Fruit fly (Drosophila melanogaster) whole organism, prepupa: ENCODE measurements around the gene daw.

Experiments
- Blimp-1 ChIP-seq: fragments of 200-800 bp; sonication (Bioruptor generic); optimal IDR thresholded peaks from 3 replicates; lab custom pipeline; 2017; ENCODE audit warnings: missing biosample characterization, missing genetic modification characterization, mild to moderate bottlenecking, moderate library complexity, missing genetic modification reagents
- CG10669 ChIP-seq: fragments of 200-800 bp; sonication (Bioruptor generic); optimal IDR thresholded peaks from 3 replicates; lab custom pipeline; 2018; ENCODE audit warnings: missing biosample characterization, mild to moderate bottlenecking, missing genetic modification characterization, moderate library complexity
- CG11294 ChIP-seq: fragments of 200-800 bp; sonication (Bioruptor generic); IDR thresholded peaks from 2 replicates; pipeline ENCODE4 v1.3.6; 2022; ENCODE audit warnings: missing biosample characterization, missing genetic modification characterization
- CG11762 ChIP-seq: fragments of 200-800 bp; sonication (Bioruptor generic); optimal IDR thresholded peaks from 3 replicates; lab custom pipeline; 2016; ENCODE audit warnings: missing biosample characterization, missing genetic modification characterization; ENCODE audit not compliant: insufficient read depth
- CG11902 ChIP-seq: fragments of 200-800 bp; sonication (Bioruptor generic); optimal IDR thresholded peaks from 3 replicates; lab custom pipeline; 2016; ENCODE audit warnings: missing biosample characterization, missing genetic modification characterization
- CG1621 ChIP-seq: fragments of 200-800 bp; sonication (Bioruptor generic); optimal IDR thresholded peaks from 3 replicates; lab custom pipeline; 2018; ENCODE audit warnings: missing biosample characterization, mild to moderate bottlenecking, missing genetic modification characterization
- CG16779 ChIP-seq: fragments of 200-800 bp; sonication (Bioruptor generic); optimal IDR thresholded peaks from 3 replicates; lab custom pipeline; 2017; ENCODE audit warnings: missing biosample characterization, mild to moderate bottlenecking, missing genetic modification characterization
- CG3032 ChIP-seq: fragments of 200-800 bp; optimal IDR thresholded peaks from 2 replicates; lab custom pipeline; 2019; ENCODE audit warnings: missing biosample characterization, mild to moderate bottlenecking, missing genetic modification characterization, moderate library complexity
- CG32006 ChIP-seq: fragments of 200-800 bp; sonication (Bioruptor generic); optimal IDR thresholded peaks from 3 replicates; lab custom pipeline; 2017; ENCODE audit warnings: missing biosample characterization, mild to moderate bottlenecking, missing genetic modification characterization
- CG3919 ChIP-seq: fragments of 200-800 bp; sonication (Bioruptor generic); optimal IDR thresholded peaks from 3 replicates; lab custom pipeline; 2016; ENCODE audit warnings: missing biosample characterization, missing genetic modification characterization
- CG4318 ChIP-seq: fragments of 200-800 bp; sonication (Bioruptor generic); optimal IDR thresholded peaks from 3 replicates; lab custom pipeline; 2017; ENCODE audit warnings: missing biosample characterization, mild to moderate bottlenecking, missing genetic modification characterization
- CG6276 ChIP-seq: fragments of 200-800 bp; sonication (Bioruptor generic); optimal IDR thresholded peaks from 2 replicates; lab custom pipeline; 2017; ENCODE audit warnings: missing biosample characterization, mild to moderate bottlenecking, missing genetic modification characterization
- CG6808 ChIP-seq: fragments of 200-800 bp; sonication (Bioruptor generic); optimal IDR thresholded peaks from 3 replicates; lab custom pipeline; 2017; ENCODE audit warnings: missing biosample characterization, missing genetic modification characterization, mild to moderate bottlenecking, moderate library complexity, missing genetic modification reagents
- CG6854 ChIP-seq: fragments of 200-800 bp; sonication (Bioruptor generic); optimal IDR thresholded peaks from 2 replicates; lab custom pipeline; 2017; ENCODE audit warnings: missing biosample characterization, mild to moderate bottlenecking, missing genetic modification characterization
- CG7368 ChIP-seq: fragments of 200-800 bp; sonication (Bioruptor generic); optimal IDR thresholded peaks from 3 replicates; lab custom pipeline; 2016; ENCODE audit warnings: missing biosample characterization, missing genetic modification characterization
- CG8119 ChIP-seq: fragments of 200-800 bp; sonication (Bioruptor generic); IDR thresholded peaks from 3 replicates; pipeline ENCODE4 v1.3.6; 2022; ENCODE audit warnings: missing biosample characterization, missing genetic modification characterization
- CG8319 ChIP-seq: fragments of 200-800 bp; sonication (Bioruptor generic); optimal IDR thresholded peaks from 3 replicates; lab custom pipeline; 2016; ENCODE audit warnings: missing biosample characterization, missing genetic modification characterization
- CG8632 ChIP-seq: fragments of 200-800 bp; sonication (Bioruptor generic); optimal IDR thresholded peaks from 3 replicates; lab custom pipeline; 2016; ENCODE audit warnings: missing biosample characterization, missing genetic modification characterization
- CG9139 ChIP-seq: fragments of 200-800 bp; sonication (Bioruptor generic); optimal IDR thresholded peaks from 3 replicates; lab custom pipeline; 2017; ENCODE audit warnings: missing biosample characterization, mild to moderate bottlenecking, missing genetic modification characterization
- Eip75B ChIP-seq: fragments of 200-800 bp; sonication (Bioruptor generic); optimal IDR thresholded peaks from 3 replicates; lab custom pipeline; 2016; ENCODE audit warnings: missing biosample characterization, missing genetic modification characterization
- Eip78C ChIP-seq: fragments of 200-800 bp; sonication (Bioruptor generic); peaks from one replicate; lab custom pipeline; 2016; ENCODE audit warnings: missing biosample characterization, missing genetic modification characterization
- Eip93F ChIP-seq: fragments of 200-800 bp; sonication (Bioruptor generic); optimal IDR thresholded peaks from 2 replicates; lab custom pipeline; 2016; ENCODE audit warnings: missing biosample characterization, mild to moderate bottlenecking, missing genetic modification characterization
- Ets21C ChIP-seq: fragments of 200-800 bp; sonication (Bioruptor generic); optimal IDR thresholded peaks from 3 replicates; lab custom pipeline; 2016; ENCODE audit warnings: missing biosample characterization, missing genetic modification characterization
- Ets96B ChIP-seq: fragments of 200-800 bp; optimal IDR thresholded peaks from 2 replicates; lab custom pipeline; 2019; ENCODE audit warnings: missing biosample characterization, mild to moderate bottlenecking, missing genetic modification characterization, moderate library complexity
- Gug ChIP-seq: fragments of 200-800 bp; sonication (Bioruptor generic); IDR thresholded peaks from 2 replicates; pipeline ENCODE4 v1.3.6; 2022; ENCODE audit warnings: missing biosample characterization, missing genetic modification characterization
- Hr38 ChIP-seq: sonication (Bioruptor generic); optimal IDR thresholded peaks from 2 replicates; lab custom pipeline; 2016; ENCODE audit warnings: missing biosample characterization, missing genetic modification characterization
- Hr39 ChIP-seq: fragments of 200-800 bp; sonication (Bioruptor generic); optimal IDR thresholded peaks from 2 replicates; lab custom pipeline; 2016; ENCODE audit warnings: missing biosample characterization, missing genetic modification characterization
- Hr4 ChIP-seq: fragments of 200-800 bp; sonication (Bioruptor generic); optimal IDR thresholded peaks from 3 replicates; lab custom pipeline; 2016; ENCODE audit warnings: missing biosample characterization, missing genetic modification characterization
- Met ChIP-seq: fragments of 200-800 bp; sonication (Bioruptor generic); optimal IDR thresholded peaks from 3 replicates; lab custom pipeline; 2016; ENCODE audit warnings: missing biosample characterization, missing genetic modification characterization
- OdsH ChIP-seq: fragments of 200-800 bp; sonication (Bioruptor generic); optimal IDR thresholded peaks from 3 replicates; lab custom pipeline; 2016; ENCODE audit warnings: missing biosample characterization, missing genetic modification characterization
- Sox14 ChIP-seq: fragments of 200-800 bp; sonication (Bioruptor generic); optimal IDR thresholded peaks from 3 replicates; lab custom pipeline; 2016; ENCODE audit warnings: missing biosample characterization, missing genetic modification characterization
- Sox15 ChIP-seq: fragments of 200-800 bp; sonication (Bioruptor generic); optimal IDR thresholded peaks from 3 replicates; lab custom pipeline; 2016; ENCODE audit warnings: missing biosample characterization, missing genetic modification characterization
- achi ChIP-seq: fragments of 200-800 bp; sonication (Bioruptor generic); optimal IDR thresholded peaks from 3 replicates; lab custom pipeline; 2016; ENCODE audit warnings: missing biosample characterization, missing genetic modification characterization
- acj6 ChIP-seq: fragments of 200-800 bp; sonication (Bioruptor generic); optimal IDR thresholded peaks from 3 replicates; lab custom pipeline; 2016; ENCODE audit warnings: missing biosample characterization, missing genetic modification characterization
- cyc ChIP-seq: fragments of 200-800 bp; sonication (Bioruptor generic); optimal IDR thresholded peaks from 3 replicates; lab custom pipeline; 2016; ENCODE audit warnings: missing biosample characterization, missing genetic modification characterization
- dac ChIP-seq: fragments of 200-800 bp; sonication (Bioruptor generic); optimal IDR thresholded peaks from 2 replicates; lab custom pipeline; 2017; ENCODE audit warnings: missing biosample characterization, mild to moderate bottlenecking, missing genetic modification characterization
- dsx ChIP-seq: fragments of 200-800 bp; optimal IDR thresholded peaks from 3 replicates; lab custom pipeline; 2019; ENCODE audit warnings: missing biosample characterization, mild to moderate bottlenecking, missing genetic modification characterization, moderate library complexity; ENCODE audit not compliant: poor library complexity, severe bottlenecking
- eg ChIP-seq: fragments of 200-800 bp; sonication (Bioruptor generic); IDR thresholded peaks from 3 replicates; pipeline ENCODE4 v1.3.6; 2022; ENCODE audit warnings: missing biosample characterization, missing genetic modification characterization
- esn ChIP-seq: fragments of 200-800 bp; sonication (Bioruptor generic); optimal IDR thresholded peaks from 2 replicates; lab custom pipeline; 2016; ENCODE audit warnings: missing biosample characterization, mild to moderate bottlenecking, missing genetic modification characterization, moderate library complexity
- fd59A ChIP-seq: fragments of 200-800 bp; sonication (Bioruptor generic); optimal IDR thresholded peaks from 2 replicates; lab custom pipeline; 2017; ENCODE audit warnings: missing biosample characterization, mild to moderate bottlenecking, missing genetic modification characterization, missing genetic modification reagents
- fd85E ChIP-seq: fragments of 200-800 bp; sonication (Bioruptor generic); optimal IDR thresholded peaks from 3 replicates; lab custom pipeline; 2016; ENCODE audit warnings: missing biosample characterization, missing genetic modification characterization
- fkh ChIP-seq: fragments of 200-800 bp; sonication (Bioruptor generic); optimal IDR thresholded peaks from 3 replicates; lab custom pipeline; 2017; ENCODE audit warnings: missing biosample characterization, mild to moderate bottlenecking, missing genetic modification characterization, moderate library complexity
- lz ChIP-seq: fragments of 200-800 bp; sonication (Bioruptor generic); optimal IDR thresholded peaks from 3 replicates; lab custom pipeline; 2016; ENCODE audit warnings: missing biosample characterization, missing genetic modification characterization
- net ChIP-seq: fragments of 200-800 bp; sonication (Bioruptor generic); optimal IDR thresholded peaks from 3 replicates; lab custom pipeline; 2016; ENCODE audit warnings: missing biosample characterization, missing genetic modification characterization
- pdm3 ChIP-seq: fragments of 200-800 bp; sonication (Bioruptor generic); optimal IDR thresholded peaks from 3 replicates; lab custom pipeline; 2016; ENCODE audit warnings: missing biosample characterization, missing genetic modification characterization
- spab ChIP-seq: fragments of 200-800 bp; sonication (Bioruptor generic); optimal IDR thresholded peaks from 2 replicates; lab custom pipeline; 2017; ENCODE audit warnings: missing biosample characterization, mild to moderate bottlenecking, missing genetic modification characterization, missing genetic modification reagents
- ss ChIP-seq, 2 experiments: fragments of 200-800 bp; sonication (Bioruptor generic); optimal IDR thresholded peaks; 2 replicates in 1 of 2; 3 replicates in 1 of 2; lab custom pipeline; 2017 to 2018; ENCODE audit warnings: mild to moderate bottlenecking in 2 of 2, missing biosample characterization in 2 of 2, missing genetic modification characterization in 2 of 2, moderate library complexity in 1 of 2
- svp ChIP-seq: fragments of 200-800 bp; sonication (Bioruptor generic); peaks from one replicate; lab custom pipeline; 2016; ENCODE audit warnings: missing biosample characterization, missing genetic modification characterization
- topi ChIP-seq: fragments of 200-800 bp; sonication (Bioruptor generic); optimal IDR thresholded peaks from 3 replicates; lab custom pipeline; 2016; ENCODE audit warnings: missing biosample characterization, missing genetic modification characterization
- vri ChIP-seq: fragments of 200-800 bp; sonication (Bioruptor generic); optimal IDR thresholded peaks from 3 replicates; lab custom pipeline; 2016; ENCODE audit warnings: missing biosample characterization, mild to moderate bottlenecking, missing genetic modification characterization

daw gene

dm6 chr2L:2802527-2802926 lies 2.5 kb upstream of the daw start (continued):
- TF ChIP-seq fd85E (no peak), cyc (GFP tag; lab: Kevin White, UChicago) (no peak), Hr39 (no peak), spab (peak; percentile 73), Hr38 (GFP tag; lab: Kevin White, UChicago) (peak; percentile 27), Eip75B (no peak), CG4318 (GFP tag; lab: Kevin White, UChicago) (no peak), CG1621 (tag; lab: Kevin White, UChicago) (peak; percentile 55), ss (GFP tag; optimal IDR thresholded peaks at IDR 0.05; lab: Kevin White, UChicago) (peak; percentile 90 to 91), fd59A (GFP tag; lab: Kevin White, UChicago) (no peak), CG9139 (GFP tag; lab: Kevin White, UChicago) (peak; percentile 88), Met (no peak), esn (GFP tag; lab: Kevin White, UChicago) (no peak), achi (GFP tag; lab: Kevin White, UChicago) (no peak), CG11294 (GFP tag; lab: Robert Waterston, UW) (no peak), Ets21C (no peak), fkh (no peak), CG10669 (GFP tag; lab: Kevin White, UChicago) (peak; percentile 57), Hr4 (GFP tag; lab: Kevin White, UChicago) (peak; percentile 3), CG8119 (GFP tag; lab: Robert Waterston, UW) (peak; percentile 59; the same call in 2 of the 3 replicates), CG6276 (GFP tag; lab: Kevin White, UChicago) (peak; percentile 88), Eip78C (GFP tag; lab: Kevin White, UChicago) (peak; percentile 76), CG8632 (no peak), pdm3 (no peak), lz (GFP tag; lab: Kevin White, UChicago) (no peak), Sox15 (GFP tag; lab: Kevin White, UChicago) (no peak), CG11902 (GFP tag; lab: Kevin White, UChicago) (no peak), OdsH (GFP tag; lab: Kevin White, UChicago) (no peak), CG11762 (no peak), Eip93F (GFP tag; lab: Kevin White, UChicago) (no peak), CG16779 (peak; percentile 39), Gug (no peak), Blimp-1 (GFP tag; lab: Kevin White, UChicago) (no peak), CG7368 (GFP tag; lab: Kevin White, UChicago) (peak; percentile 33), vri (GFP tag; lab: Kevin White, UChicago) (no peak), dac (no peak), svp (peak; percentile 10), eg (GFP tag; lab: Robert Waterston, UW) (0 out of 3 replicates have a peak, but pooled peaks have one; percentile 37)

- TF ChIP-seq CG6808, result peak; percentile 82
- peak; percentile 69 for TF ChIP-seq Eip78C (GFP tag; lab: Kevin White, UChicago)
- no peak for TF ChIP-seq CG3032
- TF ChIP-seq CG7368 (GFP tag; lab: Kevin White, UChicago), result peak; percentile 7
- peak; percentile 21 for TF ChIP-seq Sox14
- peak; percentile 72 for TF ChIP-seq net (GFP tag; lab: Kevin White, UChicago)
- peak; percentile 70 for TF ChIP-seq CG6854 (GFP tag; lab: Kevin White, UChicago)
- peak; percentile 68 for TF ChIP-seq spab
- no peak for TF ChIP-seq topi
- TF ChIP-seq CG3919 (GFP tag; lab: Kevin White, UChicago), result peak; percentile 55
- peak; percentile 43 for TF ChIP-seq CG10669 (GFP tag; lab: Kevin White, UChicago)
- no peak for TF ChIP-seq pdm3
- TF ChIP-seq CG1621 (tag; lab: Kevin White, UChicago), result peak; percentile 71
- peak; percentile 88 for TF ChIP-seq svp
- no peak for TF ChIP-seq Gug
- TF ChIP-seq CG9139 (GFP tag; lab: Kevin White, UChicago), result peak; percentile 87
- peak; percentile 32 for TF ChIP-seq Ets96B (tag; lab: Kevin White, UChicago)
- no peak for TF ChIP-seq CG11762
- TF ChIP-seq acj6 (GFP tag; lab: Kevin White, UChicago), result peak; percentile 15
- TF ChIP-seq Eip75B, result peak; percentile 19
- TF ChIP-seq dsx (GFP tag; lab: Kevin White, UChicago), result peak; percentile 3
- peak; percentile 9 for TF ChIP-seq CG32006 (GFP tag; lab: Kevin White, UChicago)
- TF ChIP-seq achi (GFP tag; lab: Kevin White, UChicago), result peak; percentile 20
- peak; percentile 64 for TF ChIP-seq CG6276 (GFP tag; lab: Kevin White, UChicago)
- TF ChIP-seq ss (GFP tag; optimal IDR thresholded peaks at IDR 0.05; lab: Kevin White, UChicago), result peak; percentile 90 to 91
- peak; percentile 22 for TF ChIP-seq CG8319 (GFP tag; lab: Kevin White, UChicago)
These were observed 1.2 kb downstream of the daw start for dm6 chr2L:2806190-2806763.
